Worm (Caenorhabditis elegans) whole organism, early embryonic: Measurements from ENCODE around the gene snrp-200.

Experiments used
- F13C5.2 ChIP-seq: sonication (generic microtip); optimal IDR thresholded peaks from 2 replicates; lab custom pipeline; 2017; ENCODE audit warnings: mild to moderate bottlenecking, missing genetic modification characterization, inconsistent platforms, missing compliant biosample characterization
- aly-1 ChIP-seq: sonication (generic microtip); optimal IDR thresholded peaks from 2 replicates; lab custom pipeline; 2016; ENCODE audit warnings: missing genetic modification characterization, missing compliant biosample characterization
- ama-1 ChIP-seq: fragments of 150-350 bp; optimal IDR thresholded peaks from 2 replicates; lab custom pipeline; 2014
- ceh-13 ChIP-seq: fragments of 200-800 bp; sonication (Bioruptor generic); optimal IDR thresholded peaks from 2 replicates; lab custom pipeline; 2018; ENCODE audit warnings: mild to moderate bottlenecking, missing genetic modification characterization, missing compliant biosample characterization
- ceh-36 ChIP-seq: sonication (generic microtip); optimal IDR thresholded peaks from 2 replicates; lab custom pipeline; 2016; ENCODE audit warnings: missing genetic modification characterization, inconsistent platforms, missing compliant biosample characterization
- flt-1 ChIP-seq: fragments of 200-800 bp; sonication (Bioruptor generic); IDR thresholded peaks from 2 replicates; pipeline ENCODE4 v1.3.6; 2022; ENCODE audit warnings: missing genetic modification characterization, missing compliant biosample characterization
- hmbx-1 ChIP-seq: sonication (generic microtip); optimal IDR thresholded peaks from 2 replicates; lab custom pipeline; 2016; ENCODE audit warnings: mild to moderate bottlenecking, missing genetic modification characterization, missing compliant biosample characterization
- hmg-4 ChIP-seq: fragments of 200-800 bp; sonication (Bioruptor generic); optimal IDR thresholded peaks from 2 replicates; lab custom pipeline; 2018; ENCODE audit warnings: mild to moderate bottlenecking, missing genetic modification characterization, missing compliant biosample characterization
- hnd-1 ChIP-seq: sonication (generic microtip); optimal IDR thresholded peaks from 2 replicates; lab custom pipeline; 2016; ENCODE audit warnings: missing genetic modification characterization, missing compliant biosample characterization
- pes-1 ChIP-seq: fragments of 200-800 bp; sonication (Bioruptor generic); IDR thresholded peaks from 2 replicates; pipeline ENCODE4 v1.3.6; 2022; ENCODE audit warnings: missing genetic modification reagents, missing genetic modification characterization, missing compliant biosample characterization
- tbx-11 ChIP-seq: fragments of 200-800 bp; sonication (Bioruptor generic); IDR thresholded peaks from 2 replicates; pipeline ENCODE4 v1.3.6; 2022; ENCODE audit warnings: missing genetic modification characterization, missing compliant biosample characterization

DNA sequence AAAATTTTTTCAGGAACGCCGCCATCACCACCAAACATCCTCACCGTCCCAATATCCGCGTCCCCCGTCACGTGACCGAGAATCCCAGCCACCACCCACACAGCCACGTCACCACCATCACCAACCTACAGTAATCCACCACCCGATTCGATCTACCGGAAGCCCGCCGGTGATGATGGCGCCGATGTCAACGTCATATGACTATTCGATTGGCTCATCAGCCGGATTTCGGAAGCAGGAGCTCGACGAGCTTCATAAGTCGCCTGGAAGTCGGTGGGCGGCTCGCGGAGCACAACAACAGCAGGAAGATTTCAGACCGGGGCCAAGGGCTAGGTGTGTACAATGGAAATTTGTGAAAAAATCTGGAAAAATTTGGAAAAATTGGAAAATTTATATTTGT, 40.6 kb downstream of the snrp-200 start:
- no peak for TF ChIP-seq ama-1 (lab: Kevin White, UChicago)
- TF ChIP-seq aly-1 (tag; lab: Kevin White, UChicago) = no peak
- TF ChIP-seq ceh-36 (tag; lab: Kevin White, UChicago) = peak; percentile 20
- TF ChIP-seq hmbx-1 = no peak
- no peak for TF ChIP-seq hnd-1 (tag; lab: Kevin White, UChicago)
- TF ChIP-seq F13C5.2 = no peak
- no peak for TF ChIP-seq flt-1
- TF ChIP-seq hmg-4 = no peak
- TF ChIP-seq ceh-13 (GFP tag; lab: Kevin White, UChicago) = no peak
- no peak for TF ChIP-seq pes-1 (GFP tag; lab: Robert Waterston, UW)
- TF ChIP-seq tbx-11 (GFP tag; lab: Robert Waterston, UW) = no peak
